Worm (Caenorhabditis elegans): ENCODE results near the gene hhat-2.

DNA sequence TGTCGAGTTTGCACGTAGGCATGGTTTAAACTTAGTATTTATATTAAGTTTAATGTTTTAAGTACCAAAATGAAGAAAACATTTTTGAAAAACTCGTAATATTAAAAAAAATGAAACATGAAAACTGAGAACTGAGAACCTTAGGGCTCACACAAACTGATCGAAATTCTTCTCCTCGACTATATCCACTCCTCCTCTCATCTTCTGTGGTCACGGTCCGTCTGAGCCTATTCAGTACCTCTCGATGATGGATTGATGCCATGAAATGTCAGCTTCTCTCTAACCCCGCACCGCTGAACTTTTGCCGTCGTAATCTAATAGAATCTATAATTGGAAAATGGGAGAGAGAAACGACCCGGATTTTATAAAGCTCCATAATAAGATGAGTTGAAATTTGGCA is 44.4 kb downstream of the hhat-2 start, which contains the start of gene nlp-56:
- TF ChIP-seq aly-2 (tag; optimal IDR thresholded peaks at IDR 0.05) (no peak), ceh-8 (GFP tag; optimal IDR thresholded peaks at IDR 0.05) (no peak), fkh-10 (GFP tag; optimal IDR thresholded peaks at IDR 0.05) (no peak), C34B4.2 (tag; optimal IDR thresholded peaks at IDR 0.05) (no peak), dpl-1 (GFP tag; optimal IDR thresholded peaks at IDR 0.05) (no peak), lin-13 (GFP tag; optimal IDR thresholded peaks at IDR 0.05) (no peak), snpc-4 (tag; optimal IDR thresholded peaks at IDR 0.05) (no peak), fos-1 (tag; optimal IDR thresholded peaks at IDR 0.05) (no peak), jun-1 (tag; optimal IDR thresholded peaks at IDR 0.05) (no peak), nhr-20 (tag; optimal IDR thresholded peaks at IDR 0.05) (no peak)
